Comparison of ENCODE assay signal across 6 worm cellular contexts in the genomic region with DNA sequence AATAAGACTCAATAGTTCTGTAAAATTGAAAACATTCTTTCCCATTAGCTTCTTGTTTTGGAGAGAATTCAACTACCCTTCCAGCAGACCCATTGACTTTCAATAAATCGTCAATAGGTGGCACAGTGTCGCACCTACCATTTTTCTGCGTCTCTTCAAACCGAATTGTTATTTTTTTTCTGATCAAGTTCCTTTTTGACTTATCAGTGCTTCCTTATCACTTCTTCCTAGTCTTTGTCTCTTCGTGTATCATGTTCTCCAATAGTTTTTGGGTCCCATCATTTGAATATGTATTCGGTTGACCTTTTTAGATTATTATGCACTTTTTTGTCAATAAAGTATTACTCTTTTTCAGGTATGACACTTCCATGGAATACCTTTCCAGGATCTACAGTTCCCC.
TF ChIP-seq lines count a peak whose summit lies in the region.

A gene (plus strand): TSS at position 349 of the 400 bp plus-strand sequence.

TF ChIP-seq in whole organism, L1 larva, 84 proteins besides CTCF, POLR2A, EP300 and RAD21:
- TF ChIP-seq zag-1 (tag; optimal IDR thresholded peaks at IDR 0.05; lab: Kevin White, UChicago) (no peak), pqm-1 (tag; optimal IDR thresholded peaks at IDR 0.05; lab: Kevin White, UChicago) (no peak), elt-2 (tag; optimal IDR thresholded peaks at IDR 0.05; lab: Kevin White, UChicago) (peak; percentile 7), ztf-4 (tag; optimal IDR thresholded peaks at IDR 0.05; lab: Kevin White, UChicago) (no peak), nhr-71 (tag; optimal IDR thresholded peaks at IDR 0.05; lab: Kevin White, UChicago) (no peak), fos-1 (tag; optimal IDR thresholded peaks at IDR 0.05; lab: Kevin White, UChicago) (no peak)

TF ChIP-seq in whole organism, L2 larva, 48 proteins besides CTCF, POLR2A, EP300 and RAD21:
- no peak for TF ChIP-seq sma-9 (GFP tag; optimal IDR thresholded peaks at IDR 0.05; lab: Kevin White, UChicago)
- no peak for TF ChIP-seq sma-9 (tag; optimal IDR thresholded peaks at IDR 0.05; lab: Kevin White, UChicago)
- TF ChIP-seq fos-1 (tag; optimal IDR thresholded peaks at IDR 0.05; lab: Kevin White, UChicago) = peak; percentile 28
- no peak for TF ChIP-seq unc-39 (tag; optimal IDR thresholded peaks at IDR 0.05; lab: Kevin White, UChicago)
- TF ChIP-seq crh-2 (tag; optimal IDR thresholded peaks at IDR 0.05; lab: Kevin White, UChicago) = no peak
- TF ChIP-seq unc-55 (GFP tag; optimal IDR thresholded peaks at IDR 0.05; lab: Kevin White, UChicago) = no peak
- TF ChIP-seq peb-1 (tag; optimal IDR thresholded peaks at IDR 0.05; lab: Kevin White, UChicago) = no peak
- no peak for TF ChIP-seq blmp-1 (tag; optimal IDR thresholded peaks at IDR 0.05; lab: Kevin White, UChicago; ENCODE audit: insufficient read depth)
- TF ChIP-seq lin-11 (tag; optimal IDR thresholded peaks at IDR 0.05; lab: Kevin White, UChicago) = no peak
- no peak for TF ChIP-seq ztf-4 (tag; optimal IDR thresholded peaks at IDR 0.05; lab: Kevin White, UChicago)
TF ChIP-seq in whole organism, L2 larva: peak in this region for 1.

TF ChIP-seq in whole organism, L3 larva, 47 proteins besides CTCF, POLR2A, EP300 and RAD21:
- TF ChIP-seq nhr-77 (tag; optimal IDR thresholded peaks at IDR 0.05; lab: Kevin White, UChicago) (no peak), pha-4 (tag; optimal IDR thresholded peaks at IDR 0.05; lab: Kevin White, UChicago) (peak; percentile 17), elt-3 (tag; optimal IDR thresholded peaks at IDR 0.05; lab: Kevin White, UChicago) (no peak), ZK546.5 (tag; optimal IDR thresholded peaks at IDR 0.05; lab: Kevin White, UChicago) (no peak), hmg-11 (tag; optimal IDR thresholded peaks at IDR 0.05; lab: Kevin White, UChicago) (no peak), nhr-43 (tag; optimal IDR thresholded peaks at IDR 0.05; lab: Kevin White, UChicago; ENCODE audit: poor library complexity, severe bottlenecking) (no peak), pqm-1 (tag; optimal IDR thresholded peaks at IDR 0.05; lab: Kevin White, UChicago) (peak; percentile 59), egl-27 (tag; optimal IDR thresholded peaks at IDR 0.05; lab: Kevin White, UChicago) (no peak), tbx-2 (tag; optimal IDR thresholded peaks at IDR 0.05; lab: Kevin White, UChicago) (no peak), ceh-28 (tag; optimal IDR thresholded peaks at IDR 0.05; lab: Kevin White, UChicago) (no peak), elt-2 (tag; optimal IDR thresholded peaks at IDR 0.05; lab: Kevin White, UChicago) (peak; percentile 77), nhr-23 (tag; optimal IDR thresholded peaks at IDR 0.05; lab: Kevin White, UChicago) (no peak)
TF ChIP-seq in whole organism, L3 larva: peak in this region for 3.

TF ChIP-seq in whole organism, L4 larva, 104 proteins besides CTCF, POLR2A, EP300 and RAD21:
- TF ChIP-seq aha-1 (tag; lab: Kevin White, UChicago) (peak; percentile 82), nhr-28 (tag; optimal IDR thresholded peaks at IDR 0.05; lab: Kevin White, UChicago) (peak; percentile 30), hlh-11 (tag; optimal IDR thresholded peaks at IDR 0.05; lab: Kevin White, UChicago) (peak; percentile 9), mdt-29 (GFP tag; IDR thresholded peaks at IDR 0.05; lab: Robert Waterston, UW) (no peak), daf-16 (GFP tag; optimal IDR thresholded peaks at IDR 0.05; lab: Kevin White, UChicago) (no peak), daf-16 (tag; optimal IDR thresholded peaks at IDR 0.05; lab: Kevin White, UChicago) (peak; percentile 49), dve-1 (tag; optimal IDR thresholded peaks at IDR 0.05; lab: Kevin White, UChicago; ENCODE audit: insufficient read depth) (peak; percentile 33), dmd-6 (GFP tag; IDR thresholded peaks at IDR 0.05; lab: Robert Waterston, UW) (peak; percentile 24; the same call in 1 of the 2 replicates), pqm-1 (tag; optimal IDR thresholded peaks at IDR 0.05; lab: Kevin White, UChicago) (peak; percentile 77), fos-1 (tag; optimal IDR thresholded peaks at IDR 0.05; lab: Kevin White, UChicago) (no peak)

TF ChIP-seq in whole organism, late embryonic, 69 proteins besides CTCF, POLR2A, EP300 and RAD21:
- TF ChIP-seq elt-2 (tag; optimal IDR thresholded peaks at IDR 0.05; lab: Kevin White, UChicago) (peak; percentile 85), pax-1 (tag; optimal IDR thresholded peaks at IDR 0.05; lab: Kevin White, UChicago) (no peak)

TF ChIP-seq in whole organism, young adult, 124 proteins besides CTCF, POLR2A, EP300 and RAD21:
- TF ChIP-seq Y95B8A.8 (GFP tag; IDR thresholded peaks at IDR 0.05; lab: Robert Waterston, UW) = no peak
- peak; percentile 39 for TF ChIP-seq nhr-80 (tag; optimal IDR thresholded peaks at IDR 0.05; lab: Kevin White, UChicago)
